Worm (Caenorhabditis elegans) whole organism, late embryonic: ENCODE measurements around the gene C47E8.4.

ENCODE experiments used
- C08G9.2 ChIP-seq: sonication (generic microtip); optimal IDR thresholded peaks from 2 replicates; lab custom pipeline; 2016; ENCODE audit warnings: mild to moderate bottlenecking, missing genetic modification characterization, moderate library complexity, missing compliant biosample characterization
- K02D7.2 ChIP-seq: sonication (generic microtip); optimal IDR thresholded peaks from 2 replicates; lab custom pipeline; 2017; ENCODE audit warnings: mild to moderate bottlenecking, missing genetic modification characterization, missing compliant biosample characterization
- ahr-1 ChIP-seq: sonication (generic microtip); optimal IDR thresholded peaks from 2 replicates; lab custom pipeline; 2016; ENCODE audit warnings: missing genetic modification characterization, missing compliant biosample characterization
- ceh-14 ChIP-seq: sonication (generic microtip); optimal IDR thresholded peaks from 2 replicates; lab custom pipeline; 2016; ENCODE audit warnings: missing genotype, missing genetic modification characterization, missing compliant biosample characterization
- ceh-19 ChIP-seq: fragments of 200-800 bp; sonication (Bioruptor generic); optimal IDR thresholded peaks from 2 replicates; lab custom pipeline; 2018; ENCODE audit warnings: mild to moderate bottlenecking, missing genetic modification characterization, missing compliant biosample characterization
- ceh-2 ChIP-seq: sonication (generic microtip); optimal IDR thresholded peaks from 2 replicates; lab custom pipeline; 2016; ENCODE audit warnings: missing genotype, missing genetic modification characterization, missing compliant biosample characterization
- ceh-30 ChIP-seq: fragments of 150-350 bp; optimal IDR thresholded peaks from 2 replicates; lab custom pipeline; 2014; ENCODE audit warnings: missing biosample characterization, missing genetic modification characterization
- ceh-34 ChIP-seq: sonication (generic microtip); optimal IDR thresholded peaks from 2 replicates; lab custom pipeline; 2016; ENCODE audit warnings: mild to moderate bottlenecking, missing genetic modification characterization, missing compliant biosample characterization
- ceh-45 ChIP-seq: fragments of 200-800 bp; sonication (Bioruptor generic); IDR thresholded peaks from 2 replicates; pipeline ENCODE4 v1.3.6; 2022; ENCODE audit warnings: missing genetic modification reagents, missing genetic modification characterization, missing compliant biosample characterization
- ceh-48 ChIP-seq: sonication (generic microtip); optimal IDR thresholded peaks from 2 replicates; lab custom pipeline; 2016; ENCODE audit warnings: missing genetic modification characterization, inconsistent platforms, missing compliant biosample characterization
- ceh-6 ChIP-seq: fragments of 200-800 bp; sonication (Bioruptor generic); optimal IDR thresholded peaks from 2 replicates; lab custom pipeline; 2018; ENCODE audit warnings: mild to moderate bottlenecking, missing genetic modification characterization, missing compliant biosample characterization
- ceh-9 ChIP-seq: sonication (generic microtip); optimal IDR thresholded peaks from 2 replicates; lab custom pipeline; 2016; ENCODE audit warnings: mild to moderate bottlenecking, missing genetic modification characterization, inconsistent platforms, missing compliant biosample characterization
- che-1 ChIP-seq: sonication (generic microtip); optimal IDR thresholded peaks from 2 replicates; lab custom pipeline; 2016; ENCODE audit warnings: mild to moderate bottlenecking, missing genetic modification characterization, missing compliant biosample characterization
- elt-4 ChIP-seq: sonication (generic microtip); optimal IDR thresholded peaks from 2 replicates; lab custom pipeline; 2016; ENCODE audit warnings: missing genetic modification characterization, missing compliant biosample characterization
- ets-4 ChIP-seq: sonication (generic microtip); optimal IDR thresholded peaks from 2 replicates; lab custom pipeline; 2016; ENCODE audit warnings: missing genetic modification characterization, missing compliant biosample characterization
- eyg-1 ChIP-seq: sonication (generic microtip); optimal IDR thresholded peaks from 2 replicates; lab custom pipeline; 2016; ENCODE audit warnings: missing genotype, missing genetic modification characterization, missing compliant biosample characterization
- fax-1 ChIP-seq: sonication (generic microtip); optimal IDR thresholded peaks from 2 replicates; lab custom pipeline; 2016; ENCODE audit warnings: missing genotype, missing genetic modification characterization, missing compliant biosample characterization
- fkh-10 ChIP-seq: fragments of 150-350 bp; optimal IDR thresholded peaks from 2 replicates; lab custom pipeline; 2014; ENCODE audit warnings: missing biosample characterization, missing genetic modification reagents, missing genetic modification characterization
- fkh-6 ChIP-seq: sonication (generic microtip); optimal IDR thresholded peaks from 2 replicates; lab custom pipeline; 2016; ENCODE audit warnings: missing genetic modification characterization, missing compliant biosample characterization
- gmeb-2 ChIP-seq: sonication (generic microtip); optimal IDR thresholded peaks from 2 replicates; lab custom pipeline; 2016; ENCODE audit warnings: missing genetic modification characterization, inconsistent platforms, missing compliant biosample characterization
- hlh-13 ChIP-seq: fragments of 200-800 bp; sonication (Bioruptor generic); optimal IDR thresholded peaks from 2 replicates; lab custom pipeline; 2018; ENCODE audit warnings: mild to moderate bottlenecking, missing genetic modification characterization, missing compliant biosample characterization
- hlh-15 ChIP-seq: sonication (generic microtip); optimal IDR thresholded peaks from 2 replicates; lab custom pipeline; 2016; ENCODE audit warnings: missing genetic modification characterization, missing compliant biosample characterization
- hlh-30 ChIP-seq: sonication (generic microtip); optimal IDR thresholded peaks from 2 replicates; lab custom pipeline; 2017; ENCODE audit warnings: antibody characterized with exemption, missing genetic modification characterization, missing compliant biosample characterization; ENCODE audit not compliant: insufficient read depth
- hlh-8 ChIP-seq: sonication (generic microtip); optimal IDR thresholded peaks from 2 replicates; lab custom pipeline; 2016; ENCODE audit warnings: missing genotype, missing genetic modification characterization, missing compliant biosample characterization
- lim-6 ChIP-seq: sonication (generic microtip); optimal IDR thresholded peaks from 2 replicates; lab custom pipeline; 2016; ENCODE audit warnings: missing genetic modification characterization, missing compliant biosample characterization
- madf-2 ChIP-seq: sonication (generic microtip); optimal IDR thresholded peaks from 2 replicates; lab custom pipeline; 2017; ENCODE audit warnings: missing genetic modification characterization, missing compliant biosample characterization
- mec-3 ChIP-seq: sonication (generic microtip); optimal IDR thresholded peaks from 2 replicates; lab custom pipeline; 2016; ENCODE audit warnings: borderline replicate concordance, missing genetic modification characterization, missing compliant biosample characterization
- nhr-11 ChIP-seq: fragments of 150-350 bp; optimal IDR thresholded peaks from 2 replicates; lab custom pipeline; 2014; ENCODE audit warnings: missing biosample characterization, missing genetic modification characterization
- nhr-232 ChIP-seq: sonication (generic microtip); optimal IDR thresholded peaks from 2 replicates; lab custom pipeline; 2016; ENCODE audit warnings: missing genetic modification characterization, missing compliant biosample characterization
- pax-1 ChIP-seq: fragments of 150-350 bp; optimal IDR thresholded peaks from 2 replicates; lab custom pipeline; 2014; ENCODE audit warnings: missing biosample characterization, missing genetic modification characterization
- pha-2 ChIP-seq: sonication (generic microtip); optimal IDR thresholded peaks from 2 replicates; lab custom pipeline; 2017; ENCODE audit warnings: mild to moderate bottlenecking, missing genetic modification characterization, missing compliant biosample characterization
- pqm-1 ChIP-seq: sonication (generic microtip); optimal IDR thresholded peaks from 2 replicates; lab custom pipeline; 2016; ENCODE audit warnings: missing genetic modification characterization, missing compliant biosample characterization
- sdc-2 ChIP-seq: sonication (generic microtip); optimal IDR thresholded peaks from 2 replicates; lab custom pipeline; 2016; ENCODE audit warnings: missing genotype, missing genetic modification characterization, missing compliant biosample characterization
- sox-2 ChIP-seq: fragments of 200-800 bp; sonication (Bioruptor generic); IDR thresholded peaks from 2 replicates; pipeline ENCODE4 v1.3.6; 2022; ENCODE audit warnings: missing genetic modification reagents, missing genetic modification characterization, missing compliant biosample characterization
- sox-4 ChIP-seq: sonication (generic microtip); optimal IDR thresholded peaks from 2 replicates; lab custom pipeline; 2017; ENCODE audit warnings: mild to moderate bottlenecking, missing genetic modification characterization, inconsistent platforms, missing compliant biosample characterization
- syd-9 ChIP-seq: sonication (generic microtip); optimal IDR thresholded peaks from 2 replicates; lab custom pipeline; 2016; ENCODE audit warnings: mild to moderate bottlenecking, missing genetic modification characterization, moderate library complexity, missing compliant biosample characterization
- tbx-2 ChIP-seq: sonication (generic microtip); optimal IDR thresholded peaks from 2 replicates; lab custom pipeline; 2016; ENCODE audit warnings: missing genetic modification characterization, missing compliant biosample characterization
- unc-3 ChIP-seq, 2 experiments: fragments of 200-800 bp in 1 of 2; sonication (Bioruptor generic) in 1 of 2; sonication (generic microtip) in 1 of 2; conservative IDR thresholded peaks in 1 of 2; optimal IDR thresholded peaks in 1 of 2; 2 replicates each; pipeline versions ENCODE4 v1.3.6 to Lab custom; 2016 to 2022; ENCODE audit warnings: missing compliant biosample characterization in 2 of 2, missing genetic modification characterization in 2 of 2, missing genetic modification reagents in 1 of 2
- unc-42 ChIP-seq: sonication (generic microtip); optimal IDR thresholded peaks from 2 replicates; lab custom pipeline; 2016; ENCODE audit warnings: missing genotype, missing genetic modification characterization, missing compliant biosample characterization
- zip-5 ChIP-seq: sonication (generic microtip); optimal IDR thresholded peaks from 2 replicates; lab custom pipeline; 2016; ENCODE audit warnings: missing genetic modification characterization, missing compliant biosample characterization

Gene C47E8.4

ce11 chrV:14725409-14725808 lies 40.1 kb upstream of the C47E8.4 start:
- TF ChIP-seq syd-9 = no peak
- TF ChIP-seq pha-2 = no peak
- TF ChIP-seq gmeb-2 (tag; lab: Kevin White, UChicago) = no peak
- TF ChIP-seq sox-2 (GFP tag; lab: Robert Waterston, UW) = no peak
- no peak for TF ChIP-seq tbx-2 (tag; lab: Kevin White, UChicago)
- no peak for TF ChIP-seq pqm-1 (tag; lab: Kevin White, UChicago)
- TF ChIP-seq sox-4 (tag; lab: Kevin White, UChicago) = no peak
- no peak for TF ChIP-seq ceh-6 (GFP tag; lab: Kevin White, UChicago)
- TF ChIP-seq ceh-34 = no peak
- TF ChIP-seq che-1 (tag; lab: Kevin White, UChicago) = no peak
- no peak for TF ChIP-seq lim-6 (tag; lab: Kevin White, UChicago)
- TF ChIP-seq K02D7.2 (tag; lab: Kevin White, UChicago) = no peak
- TF ChIP-seq eyg-1 (tag; lab: Kevin White, UChicago) = no peak
- TF ChIP-seq hlh-8 = no peak
- no peak for TF ChIP-seq pax-1
- no peak for TF ChIP-seq elt-4 (tag; lab: Kevin White, UChicago)
- no peak for TF ChIP-seq ceh-30 (tag; lab: Kevin White, UChicago)
- no peak for TF ChIP-seq ets-4
- TF ChIP-seq hlh-30 (tag; lab: Kevin White, UChicago) = no peak

ce11 chrV:14723020-14723419 lies 37.7 kb upstream of the C47E8.4 start, which contains the start of gene R08A2.7:
TSS of gene R08A2.7 (plus strand) at chrV:14723320.
- TF ChIP-seq ahr-1 (tag; lab: Kevin White, UChicago) (no peak), nhr-11 (tag; lab: Kevin White, UChicago) (no peak), ceh-19 (no peak), fkh-10 (no peak), sdc-2 (tag; lab: Kevin White, UChicago) (no peak), ets-4 (no peak), fkh-6 (no peak), fax-1 (no peak), nhr-232 (tag; lab: Kevin White, UChicago) (no peak), elt-4 (tag; lab: Kevin White, UChicago) (no peak), unc-3 (GFP tag; conservative IDR thresholded peaks at IDR 0.05; lab: Robert Waterston, UW) (no peak), unc-3 (tag; optimal IDR thresholded peaks at IDR 0.05; lab: Kevin White, UChicago) (no peak), che-1 (tag; lab: Kevin White, UChicago) (no peak), eyg-1 (tag; lab: Kevin White, UChicago) (no peak), sox-4 (tag; lab: Kevin White, UChicago) (no peak), hlh-8 (no peak), ceh-45 (GFP tag; lab: Robert Waterston, UW) (no peak), hlh-13 (GFP tag; lab: Kevin White, UChicago) (no peak), hlh-15 (tag; lab: Kevin White, UChicago) (no peak), zip-5 (no peak)

- no peak for TF ChIP-seq ceh-9 (tag; lab: Kevin White, UChicago)
- TF ChIP-seq ceh-48 (tag; lab: Kevin White, UChicago) = no peak
- no peak for TF ChIP-seq mec-3 (tag; lab: Kevin White, UChicago)
- TF ChIP-seq ceh-6 (GFP tag; lab: Kevin White, UChicago) = no peak
- TF ChIP-seq madf-2 = no peak
- no peak for TF ChIP-seq ceh-14 (tag; lab: Kevin White, UChicago)
- no peak for TF ChIP-seq ceh-2 (tag; lab: Kevin White, UChicago)
- TF ChIP-seq unc-42 = no peak
- TF ChIP-seq C08G9.2 (tag; lab: Kevin White, UChicago) = no peak
- TF ChIP-seq fax-1 = no peak
- no peak for TF ChIP-seq zip-5
- no peak for TF ChIP-seq hlh-8
- no peak for TF ChIP-seq hlh-13 (GFP tag; lab: Kevin White, UChicago)
- no peak for TF ChIP-seq tbx-2 (tag; lab: Kevin White, UChicago)
- TF ChIP-seq nhr-232 (tag; lab: Kevin White, UChicago) = no peak
Observed at ce11 chrV:14719491-14719890, 34.2 kb upstream of the C47E8.4 start, which contains the start of gene R08A2.1. TSS of gene R08A2.1 (minus strand) at chrV:14719591.
